Worm (Caenorhabditis elegans) whole organism, mixed stage, embryonic: ENCODE data around the gene clec-243.

Experiments used
- elt-3 ChIP-seq: fragments of 150-350 bp; optimal IDR thresholded peaks from 2 replicates; lab custom pipeline; 2014; ENCODE audit warnings: missing biosample characterization, missing genetic modification characterization
- flh-1 ChIP-seq: fragments of 200-800 bp; sonication (Bioruptor generic); optimal IDR thresholded peaks from 2 replicates; lab custom pipeline; 2018; ENCODE audit warnings: mild to moderate bottlenecking, missing genetic modification characterization, moderate library complexity, missing compliant biosample characterization
- hlh-1 ChIP-seq: fragments of 150-350 bp; optimal IDR thresholded peaks from 2 replicates; lab custom pipeline; 2014; ENCODE audit warnings: missing biosample characterization, missing genetic modification reagents, missing genetic modification characterization
- lin-13 ChIP-seq: fragments of 150-350 bp; optimal IDR thresholded peaks from 2 replicates; lab custom pipeline; 2014; ENCODE audit warnings: missing biosample characterization, missing genetic modification characterization
- lsy-2 ChIP-seq: fragments of 150-350 bp; optimal IDR thresholded peaks from 2 replicates; lab custom pipeline; 2014; ENCODE audit warnings: missing biosample characterization, missing genetic modification characterization
- mab-5 ChIP-seq: fragments of 150-350 bp; optimal IDR thresholded peaks from 2 replicates; lab custom pipeline; 2014; ENCODE audit warnings: missing biosample characterization, missing genetic modification characterization
- mls-2 ChIP-seq: sonication (generic microtip); optimal IDR thresholded peaks from 2 replicates; lab custom pipeline; 2016; ENCODE audit warnings: mild to moderate bottlenecking, missing genetic modification characterization, moderate library complexity, missing compliant biosample characterization
- nhr-12 ChIP-seq: fragments of 150-350 bp; optimal IDR thresholded peaks from 2 replicates; lab custom pipeline; 2014; ENCODE audit warnings: missing biosample characterization, missing genetic modification characterization
- nhr-237 ChIP-seq: fragments of 150-350 bp; optimal IDR thresholded peaks from 2 replicates; lab custom pipeline; 2014; ENCODE audit warnings: missing biosample characterization, missing genetic modification characterization
- nhr-28 ChIP-seq: fragments of 150-350 bp; optimal IDR thresholded peaks from 2 replicates; lab custom pipeline; 2014; ENCODE audit warnings: missing biosample characterization, missing genetic modification characterization
- nhr-76 ChIP-seq: sonication (generic microtip); optimal IDR thresholded peaks from 2 replicates; lab custom pipeline; 2017; ENCODE audit warnings: missing biosample characterization, missing genetic modification characterization
- snpc-4 ChIP-seq: fragments of 150-350 bp; optimal IDR thresholded peaks from 2 replicates; lab custom pipeline; 2014; ENCODE audit warnings: missing biosample characterization, missing genetic modification characterization
- sptf-1 ChIP-seq: sonication (generic microtip); optimal IDR thresholded peaks from 2 replicates; lab custom pipeline; 2017; ENCODE audit warnings: mild to moderate bottlenecking, missing genetic modification characterization, moderate library complexity, missing compliant biosample characterization
- ztf-11 ChIP-seq: fragments of 150-350 bp; optimal IDR thresholded peaks from 2 replicates; lab custom pipeline; 2014; ENCODE audit warnings: missing biosample characterization, missing genetic modification characterization

- no peak for TF ChIP-seq mab-5
- TF ChIP-seq ztf-11: no peak
- no peak for TF ChIP-seq mls-2
- TF ChIP-seq flh-1: no peak
- TF ChIP-seq snpc-4 (tag; lab: Kevin White, UChicago): no peak
- TF ChIP-seq lsy-2 (tag; lab: Kevin White, UChicago): no peak
- TF ChIP-seq nhr-12: no peak
- no peak for TF ChIP-seq nhr-237 (tag; lab: Kevin White, UChicago)
- TF ChIP-seq nhr-76 (tag; lab: Kevin White, UChicago): no peak
- no peak for TF ChIP-seq hlh-1 (tag; lab: Kevin White, UChicago)
- TF ChIP-seq sptf-1 (tag; lab: Kevin White, UChicago): no peak
- TF ChIP-seq lin-13: no peak
- no peak for TF ChIP-seq elt-3 (tag; lab: Kevin White, UChicago)
- TF ChIP-seq nhr-28 (tag; lab: Kevin White, UChicago): no peak
Observed at ce11 chrV:17240579-17241277, 8.1 kb downstream of the clec-243 start.
